Fruit fly (Drosophila melanogaster): ENCODE measurements around the gene CG32440.

CG32440 gene

dm6 chr3L:21346463-21347196, 13.3 kb upstream of the CG32440 start:
- TF ChIP-seq CG16779 (tag; optimal IDR thresholded peaks at IDR 0.05) (no peak), dac (GFP tag; optimal IDR thresholded peaks at IDR 0.05) (no peak), CG1621 (tag; optimal IDR thresholded peaks at IDR 0.05) (peak; percentile 43), CG9139 (GFP tag; optimal IDR thresholded peaks at IDR 0.05) (no peak), ss (GFP tag; optimal IDR thresholded peaks at IDR 0.05) (peak in 1 of 2 experiments; percentile 43), Ets96B (tag; optimal IDR thresholded peaks at IDR 0.05) (peak; percentile 2)

dm6 chr3L:21347197-21347831, 12.7 kb upstream of the CG32440 start:
- TF ChIP-seq spab (GFP tag; optimal IDR thresholded peaks at IDR 0.05): peak; percentile 59
- peak; percentile 50 for TF ChIP-seq lz (GFP tag; optimal IDR thresholded peaks at IDR 0.05)
- TF ChIP-seq cyc (GFP tag; optimal IDR thresholded peaks at IDR 0.05): peak; percentile 55
- peak; percentile 76 for TF ChIP-seq OdsH (GFP tag; optimal IDR thresholded peaks at IDR 0.05)
- peak; percentile 56 for TF ChIP-seq Smox (GFP tag; optimal IDR thresholded peaks at IDR 0.05)
- TF ChIP-seq CG3919 (GFP tag; optimal IDR thresholded peaks at IDR 0.05): peak; percentile 69
- peak; percentile 45 for TF ChIP-seq CG7368 (GFP tag; optimal IDR thresholded peaks at IDR 0.05)
- peak; percentile 49 to 83 for TF ChIP-seq salr (GFP tag; optimal IDR thresholded peaks at IDR 0.05)
- TF ChIP-seq CG11294 (GFP tag; IDR thresholded peaks at IDR 0.05): peak; percentile 43; the same call in 1 of the 2 replicates
- peak; percentile 39 for TF ChIP-seq Lpt (GFP tag; optimal IDR thresholded peaks at IDR 0.05)
- TF ChIP-seq net (GFP tag; optimal IDR thresholded peaks at IDR 0.05): peak; percentile 61
- peak; percentile 67 for TF ChIP-seq CG31627 (GFP tag; optimal IDR thresholded peaks at IDR 0.05)
- TF ChIP-seq acj6 (GFP tag; optimal IDR thresholded peaks at IDR 0.05): peak; percentile 75
- TF ChIP-seq achi (GFP tag; optimal IDR thresholded peaks at IDR 0.05): peak; percentile 53
- no peak for TF ChIP-seq dsx (GFP tag; optimal IDR thresholded peaks at IDR 0.05; ENCODE audit: poor library complexity, severe bottlenecking)
- TF ChIP-seq CG34406 (GFP tag; optimal IDR thresholded peaks at IDR 0.05): peak; percentile 44
- no peak; the same call in 2 of the 3 replicates for TF ChIP-seq eg (GFP tag; IDR thresholded peaks at IDR 0.05)
- TF ChIP-seq esn (GFP tag; optimal IDR thresholded peaks at IDR 0.05): peak; percentile 69
- peak; percentile 53 for TF ChIP-seq CG11762 (GFP tag; optimal IDR thresholded peaks at IDR 0.05; ENCODE audit: insufficient read depth)
- TF ChIP-seq Blimp-1 (GFP tag; optimal IDR thresholded peaks at IDR 0.05): no peak
- peak; percentile 67 for TF ChIP-seq Hr39 (GFP tag; optimal IDR thresholded peaks at IDR 0.05)
- TF ChIP-seq Sox14 (GFP tag; optimal IDR thresholded peaks at IDR 0.05): peak; percentile 62
- TF ChIP-seq CG6163 (GFP tag; IDR thresholded peaks at IDR 0.05): peak; percentile 52; the same call in 2 of the 3 replicates
- TF ChIP-seq CG32006 (GFP tag; optimal IDR thresholded peaks at IDR 0.05): peak; percentile 86
- peak; percentile 49; the same call in 2 of the 3 replicates for TF ChIP-seq CG8119 (GFP tag; IDR thresholded peaks at IDR 0.05)
- TF ChIP-seq fd59A (GFP tag; optimal IDR thresholded peaks at IDR 0.05): peak; percentile 65
- TF ChIP-seq Eip93F (GFP tag; optimal IDR thresholded peaks at IDR 0.05): no peak
- TF ChIP-seq fkh (GFP tag; optimal IDR thresholded peaks at IDR 0.05): no peak
- TF ChIP-seq Ets96B (tag; optimal IDR thresholded peaks at IDR 0.05): peak; percentile 40
- TF ChIP-seq ss (GFP tag; optimal IDR thresholded peaks at IDR 0.05): no peak
- peak; percentile 28 for TF ChIP-seq Sox15 (GFP tag; optimal IDR thresholded peaks at IDR 0.05)
- TF ChIP-seq CG8632 (GFP tag; optimal IDR thresholded peaks at IDR 0.05): peak; percentile 58
- peak; percentile 51 for TF ChIP-seq CG3032 (tag; optimal IDR thresholded peaks at IDR 0.05)
- peak; percentile 48 for TF ChIP-seq Gug (GFP tag; IDR thresholded peaks at IDR 0.05)
- peak; percentile 83 for TF ChIP-seq Hr4 (GFP tag; optimal IDR thresholded peaks at IDR 0.05)
- peak; percentile 25 for TF ChIP-seq vri (GFP tag; optimal IDR thresholded peaks at IDR 0.05)
- TF ChIP-seq CG1621 (tag; optimal IDR thresholded peaks at IDR 0.05): peak; percentile 32
- TF ChIP-seq CG6808 (GFP tag; optimal IDR thresholded peaks at IDR 0.05): peak; percentile 37
- TF ChIP-seq Ets21C (GFP tag; optimal IDR thresholded peaks at IDR 0.05): peak; percentile 5
- TF ChIP-seq CG6854 (GFP tag; optimal IDR thresholded peaks at IDR 0.05): no peak
- TF ChIP-seq CG6276 (GFP tag; optimal IDR thresholded peaks at IDR 0.05): peak; percentile 49
- peak; percentile 75 for TF ChIP-seq CG10631 (GFP tag; optimal IDR thresholded peaks at IDR 0.05)
- peak; percentile 48 for TF ChIP-seq Sox102F (GFP tag; optimal IDR thresholded peaks at IDR 0.05)

All from whole organism, prepupa.